Fruit fly (Drosophila melanogaster) whole organism, prepupa: ENCODE measurements around the gene Ost48.
A peak's percentile ranks its signal among the peaks of the same experiment; 100 is the strongest.

Source experiments
- CG1621 ChIP-seq: fragments of 200-800 bp; sonication (Bioruptor generic); optimal IDR thresholded peaks from 3 replicates; lab custom pipeline; 2018; ENCODE audit warnings: missing biosample characterization, mild to moderate bottlenecking, missing genetic modification characterization
- CG31627 ChIP-seq: fragments of 200-800 bp; sonication (Bioruptor generic); optimal IDR thresholded peaks from 3 replicates; lab custom pipeline; 2016; ENCODE audit warnings: missing biosample characterization, missing genetic modification characterization
- CG32006 ChIP-seq: fragments of 200-800 bp; sonication (Bioruptor generic); optimal IDR thresholded peaks from 3 replicates; lab custom pipeline; 2017; ENCODE audit warnings: missing biosample characterization, mild to moderate bottlenecking, missing genetic modification characterization
- CG4318 ChIP-seq: fragments of 200-800 bp; sonication (Bioruptor generic); optimal IDR thresholded peaks from 3 replicates; lab custom pipeline; 2017; ENCODE audit warnings: missing biosample characterization, mild to moderate bottlenecking, missing genetic modification characterization
- CG6163 ChIP-seq: fragments of 200-800 bp; sonication (Bioruptor generic); IDR thresholded peaks from 3 replicates; pipeline ENCODE4 v1.3.6; 2022; ENCODE audit warnings: missing biosample characterization, missing genetic modification characterization
- CG6792 ChIP-seq: fragments of 200-800 bp; sonication (Bioruptor generic); optimal IDR thresholded peaks from 3 replicates; lab custom pipeline; 2016; ENCODE audit warnings: missing biosample characterization, missing genetic modification characterization
- CG6808 ChIP-seq: fragments of 200-800 bp; sonication (Bioruptor generic); optimal IDR thresholded peaks from 3 replicates; lab custom pipeline; 2017; ENCODE audit warnings: missing biosample characterization, missing genetic modification characterization, mild to moderate bottlenecking, moderate library complexity, missing genetic modification reagents
- CG8632 ChIP-seq: fragments of 200-800 bp; sonication (Bioruptor generic); optimal IDR thresholded peaks from 3 replicates; lab custom pipeline; 2016; ENCODE audit warnings: missing biosample characterization, missing genetic modification characterization
- Ets21C ChIP-seq: fragments of 200-800 bp; sonication (Bioruptor generic); optimal IDR thresholded peaks from 3 replicates; lab custom pipeline; 2016; ENCODE audit warnings: missing biosample characterization, missing genetic modification characterization
- Hr39 ChIP-seq: fragments of 200-800 bp; sonication (Bioruptor generic); optimal IDR thresholded peaks from 2 replicates; lab custom pipeline; 2016; ENCODE audit warnings: missing biosample characterization, missing genetic modification characterization
- acj6 ChIP-seq: fragments of 200-800 bp; sonication (Bioruptor generic); optimal IDR thresholded peaks from 3 replicates; lab custom pipeline; 2016; ENCODE audit warnings: missing biosample characterization, missing genetic modification characterization
- fkh ChIP-seq: fragments of 200-800 bp; sonication (Bioruptor generic); optimal IDR thresholded peaks from 3 replicates; lab custom pipeline; 2017; ENCODE audit warnings: missing biosample characterization, mild to moderate bottlenecking, missing genetic modification characterization, moderate library complexity
- salr ChIP-seq, 2 experiments: fragments of 200-800 bp; sonication (Bioruptor generic); optimal IDR thresholded peaks; 3 replicates each; lab custom pipeline; 2016 to 2018; ENCODE audit warnings: missing biosample characterization in 2 of 2, missing genetic modification characterization in 2 of 2, mild to moderate bottlenecking in 1 of 2
- svp ChIP-seq: fragments of 200-800 bp; sonication (Bioruptor generic); peaks from one replicate; lab custom pipeline; 2016; ENCODE audit warnings: missing biosample characterization, missing genetic modification characterization

dm6 chrX:9118961-9119633 lies 39.2 kb downstream of the Ost48 start:
- TF ChIP-seq CG4318 (no peak), CG6808 (GFP tag; lab: Kevin White, UChicago) (peak; percentile 30), CG31627 (GFP tag; lab: Kevin White, UChicago) (no peak), svp (GFP tag; lab: Kevin White, UChicago) (peak; percentile 78), Hr39 (no peak), CG6163 (GFP tag; lab: Robert Waterston, UW) (0 out of 3 replicates have a peak, but pooled peaks have one; percentile 27), salr (GFP tag; optimal IDR thresholded peaks at IDR 0.05; lab: Kevin White, UChicago) (no peak), acj6 (GFP tag; lab: Kevin White, UChicago) (no peak), fkh (no peak), CG32006 (GFP tag; lab: Kevin White, UChicago) (no peak), Ets21C (GFP tag; lab: Kevin White, UChicago) (no peak), CG6792 (GFP tag; lab: Kevin White, UChicago) (no peak), CG1621 (tag; lab: Kevin White, UChicago) (no peak), CG8632 (no peak)
